Worm (Caenorhabditis elegans) whole organism, L4/young adult: Measurements from ENCODE around the gene F35C5.3.
A peak's percentile ranks its signal among the peaks of the same experiment; 100 is the strongest.

ENCODE experiments used
- W03F9.2 ChIP-seq: fragments of 150-350 bp; optimal IDR thresholded peaks from 2 replicates; lab custom pipeline; 2014; ENCODE audit warnings: missing biosample characterization, missing genetic modification characterization
- dao-5 ChIP-seq: sonication (generic microtip); optimal IDR thresholded peaks from 2 replicates; lab custom pipeline; 2016; ENCODE audit warnings: missing genotype, missing genetic modification characterization, moderate library complexity, missing compliant biosample characterization
- him-1 ChIP-seq: sonication (generic microtip); optimal IDR thresholded peaks from 2 replicates; lab custom pipeline; 2016; ENCODE audit warnings: missing genotype, missing genetic modification reagents, missing genetic modification characterization, missing compliant biosample characterization

Gene F35C5.3

DNA sequence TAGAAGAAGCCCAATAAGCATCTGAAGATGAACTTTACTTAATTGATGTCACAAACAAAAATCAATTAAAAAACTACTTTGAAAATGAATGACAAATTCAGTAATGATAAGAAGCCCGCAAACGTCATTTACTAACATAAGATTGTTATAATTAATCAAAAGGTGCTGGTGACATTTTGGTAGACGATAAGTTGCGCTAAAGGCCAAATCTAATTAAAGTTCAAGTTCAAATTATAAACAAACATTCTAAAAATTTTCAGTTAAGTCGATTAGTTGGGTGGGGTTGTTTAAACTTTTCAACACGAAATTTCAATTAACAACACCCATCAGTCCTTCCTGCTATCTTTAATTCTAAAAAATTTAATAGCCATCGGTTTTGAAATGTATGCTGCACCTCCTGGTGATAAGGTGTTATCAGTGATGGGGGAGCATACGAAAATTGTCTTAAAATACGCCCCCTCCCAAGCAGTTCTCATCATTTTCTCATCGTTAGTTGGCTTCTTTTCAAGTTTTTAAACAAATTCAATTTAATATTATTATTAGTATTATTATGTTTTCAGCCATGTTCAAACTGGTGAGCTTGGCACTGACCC is 6.6 kb downstream of the F35C5.3 start, which contains the start of the genes clec-62 and clec-63:
clec-62 (minus strand) TSS at position 51 of the 593 bp plus-strand sequence.
clec-63 (plus strand) TSS at position 561 of the 593 bp plus-strand sequence.
- TF ChIP-seq W03F9.2 (no peak), him-1 (tag; lab: Kevin White, UChicago) (no peak), dao-5 (tag; lab: Kevin White, UChicago) (no peak)

DNA sequence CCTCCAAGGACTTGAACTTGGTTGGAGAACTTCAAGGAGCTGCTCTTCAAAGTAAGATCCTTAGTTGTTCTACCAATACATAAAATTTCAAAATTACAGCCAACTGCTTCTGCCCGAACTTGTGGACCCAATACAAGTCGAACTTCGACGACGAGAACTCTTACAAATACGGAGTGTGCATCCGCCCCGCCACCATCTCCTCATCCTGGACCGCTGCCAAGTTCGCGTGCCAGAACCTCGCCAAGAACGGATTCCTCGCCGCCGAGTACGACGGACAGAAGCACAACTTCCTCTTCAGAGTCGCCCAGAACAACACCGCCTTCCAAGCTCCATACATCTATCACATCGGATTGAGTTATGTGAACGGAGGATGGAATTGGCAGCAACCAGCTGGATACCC is 8.1 kb downstream of the F35C5.3 start:
- no peak for TF ChIP-seq him-1 (tag; lab: Kevin White, UChicago)
- TF ChIP-seq dao-5 (tag; lab: Kevin White, UChicago), result no peak
- no peak for TF ChIP-seq W03F9.2

DNA sequence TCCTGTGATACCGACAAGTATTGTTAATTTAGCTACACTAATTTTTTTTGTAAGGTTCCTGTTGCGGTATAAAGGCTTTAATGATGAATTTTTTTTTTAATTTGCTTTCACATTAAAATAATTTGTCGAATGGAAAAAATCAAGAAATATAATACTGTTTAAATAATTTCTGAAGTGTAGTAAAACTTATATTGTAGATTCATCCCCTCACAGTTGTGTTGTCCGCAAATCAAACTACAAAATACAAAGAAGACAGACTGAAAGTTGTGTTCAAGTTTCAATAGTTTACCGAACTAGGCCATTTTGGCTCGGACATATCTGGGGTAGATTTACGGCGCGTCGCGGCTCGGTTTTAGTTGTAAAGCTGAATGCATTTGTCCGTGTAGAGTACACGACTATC is 8.8 kb downstream of the F35C5.3 start:
- TF ChIP-seq him-1 (tag; lab: Kevin White, UChicago), result no peak
- TF ChIP-seq W03F9.2, result no peak
- TF ChIP-seq dao-5 (tag; lab: Kevin White, UChicago), result no peak

DNA sequence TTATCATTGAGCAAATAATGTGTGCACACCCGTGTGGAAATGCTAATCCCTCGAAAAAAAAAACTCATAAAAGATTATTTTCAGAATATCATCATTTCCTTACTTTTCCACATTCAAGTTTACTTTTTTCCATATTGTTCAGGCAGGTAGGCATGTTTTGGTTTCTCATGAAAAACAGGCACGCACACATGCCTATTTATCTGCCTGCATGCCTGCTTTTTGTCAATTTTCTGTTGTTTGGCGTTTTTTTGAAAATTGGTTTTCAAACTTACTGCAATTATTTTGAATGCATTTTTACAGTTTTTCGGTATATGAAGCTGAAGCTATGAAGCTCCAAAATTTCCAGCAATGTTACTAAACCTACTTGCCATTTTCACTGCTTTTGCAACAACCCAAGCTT is 9.4 kb downstream of the F35C5.3 start, which contains the start of gene clec-64:
clec-64 (plus strand) TSS at position 301 of the 400 bp plus-strand sequence.
- TF ChIP-seq W03F9.2, result no peak
- TF ChIP-seq dao-5 (tag; lab: Kevin White, UChicago), result no peak
- no peak for TF ChIP-seq him-1 (tag; lab: Kevin White, UChicago)

DNA sequence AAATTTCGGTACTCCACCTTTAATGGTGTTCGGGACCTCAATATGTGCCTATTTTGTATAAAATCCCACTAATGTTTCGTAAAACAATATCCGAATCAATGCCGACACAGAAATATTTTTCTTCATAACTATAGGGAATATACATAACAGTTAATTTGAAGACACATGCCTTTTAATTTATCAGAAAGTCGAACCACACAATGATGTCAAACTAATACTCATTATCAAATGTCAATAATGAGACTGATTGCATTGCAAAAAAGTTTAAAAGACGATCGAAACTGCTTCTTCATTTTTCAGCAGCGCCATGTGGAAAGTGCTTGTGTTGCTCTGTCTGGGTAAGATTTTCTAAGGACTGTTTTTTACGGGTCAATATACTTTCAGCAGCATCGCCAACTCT is 12.5 kb downstream of the F35C5.3 start, which contains the start of gene clec-65:
clec-65 (plus strand) TSS at position 301 of the 400 bp plus-strand sequence.
- TF ChIP-seq him-1 (tag; lab: Kevin White, UChicago) (no peak), W03F9.2 (no peak), dao-5 (tag; lab: Kevin White, UChicago) (no peak)

DNA sequence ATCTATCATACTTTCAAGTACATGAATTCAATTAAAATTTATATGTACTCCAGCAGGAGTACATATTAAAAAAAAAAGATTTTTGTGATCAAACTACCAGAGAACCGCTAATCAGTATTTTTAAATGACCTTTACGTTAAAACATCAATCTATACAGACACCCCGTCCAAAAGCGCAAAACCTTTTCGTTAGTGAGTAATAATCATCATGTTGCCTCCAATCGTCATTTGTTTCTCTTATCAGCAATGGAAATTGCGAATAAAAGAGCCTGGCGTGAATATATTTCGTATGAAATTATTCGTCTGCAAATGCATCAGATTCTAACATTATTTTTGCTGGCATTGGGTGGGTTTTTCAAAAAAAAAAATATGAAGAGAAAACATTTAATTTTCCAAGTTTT is 15.6 kb downstream of the F35C5.3 start, which contains the start of gene clec-66:
clec-66 (plus strand) TSS at position 225 of the 400 bp plus-strand sequence.
- TF ChIP-seq W03F9.2, result no peak
- no peak for TF ChIP-seq dao-5 (tag; lab: Kevin White, UChicago)
- no peak for TF ChIP-seq him-1 (tag; lab: Kevin White, UChicago)

DNA sequence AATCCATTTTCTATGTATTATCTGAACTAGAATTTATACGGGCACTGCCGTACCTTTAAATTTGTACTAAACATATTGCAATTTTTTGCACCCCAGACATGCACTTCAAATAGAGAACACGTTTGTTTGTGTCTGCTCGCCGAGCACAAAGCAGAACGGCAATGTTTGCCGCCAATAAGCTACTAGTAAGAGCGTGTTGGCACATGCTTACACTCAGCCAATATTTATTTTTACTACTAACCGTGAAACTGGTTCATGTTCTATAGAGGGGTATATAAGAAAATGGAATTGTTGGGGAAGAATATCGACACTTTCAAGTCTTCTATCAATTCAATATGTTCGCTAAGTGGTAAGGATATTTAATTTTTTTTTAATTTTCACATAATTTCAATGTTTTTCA is 18.5 kb downstream of the F35C5.3 start, which contains the start of gene nspb-11:
nspb-11 (plus strand) TSS at position 301 of the 400 bp plus-strand sequence.
- no peak for TF ChIP-seq him-1 (tag; lab: Kevin White, UChicago)
- no peak for TF ChIP-seq dao-5 (tag; lab: Kevin White, UChicago)
- no peak for TF ChIP-seq W03F9.2

DNA sequence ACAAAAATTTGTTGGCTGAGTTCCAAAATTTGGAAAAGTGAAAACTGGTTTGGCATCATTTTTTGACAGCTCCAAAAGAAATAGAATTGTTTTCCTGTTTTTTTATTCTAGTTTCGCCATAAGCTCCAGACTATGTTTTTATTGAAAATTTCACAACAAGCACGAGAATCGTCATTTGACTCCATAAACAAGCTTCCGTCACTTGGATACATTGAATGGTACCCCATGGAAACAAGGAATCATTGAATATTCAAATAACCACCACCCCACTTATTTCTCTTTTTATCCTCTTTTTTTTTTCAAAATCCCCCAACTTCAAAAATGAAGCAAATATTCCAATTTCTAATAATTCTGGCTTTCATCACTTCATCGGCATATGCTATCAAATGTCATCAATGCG is 20.2 kb downstream of the F35C5.3 start, which contains the start of gene ddn-2:
ddn-2 (plus strand) TSS at position 301 of the 400 bp plus-strand sequence.
- TF ChIP-seq W03F9.2, result no peak
- no peak for TF ChIP-seq dao-5 (tag; lab: Kevin White, UChicago)
- TF ChIP-seq him-1 (tag; lab: Kevin White, UChicago), result no peak

DNA sequence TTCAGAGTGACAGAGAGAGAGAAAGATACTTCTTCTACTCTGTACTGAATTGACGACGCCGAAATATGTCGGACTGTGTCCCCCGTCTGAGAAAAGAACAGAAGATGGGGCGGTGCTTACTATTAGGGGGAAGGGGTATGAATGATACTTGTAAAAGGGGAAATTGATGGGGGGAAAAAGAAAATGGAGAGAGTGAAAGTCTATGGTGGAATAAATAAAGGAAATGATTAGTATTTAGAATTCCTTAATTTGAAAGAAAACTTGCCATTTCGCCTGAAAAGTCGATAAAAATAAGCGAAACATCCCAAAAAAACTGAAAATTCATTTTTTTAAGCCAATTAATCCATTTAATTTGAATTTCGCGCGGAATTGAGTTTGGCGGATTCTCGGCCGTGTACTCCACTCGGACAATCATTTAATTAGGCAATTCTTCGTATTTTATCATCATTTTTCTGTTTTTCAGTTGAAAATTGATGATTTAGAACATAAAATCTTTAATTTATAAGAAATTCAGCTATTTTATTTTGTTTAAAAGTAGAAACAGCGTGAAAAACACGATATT is 26.0 kb downstream of the F35C5.3 start, which contains the start of gene F35C5.12:
F35C5.12 (minus strand) TSS at position 51 of the 562 bp plus-strand sequence.
- no peak for TF ChIP-seq dao-5 (tag; lab: Kevin White, UChicago)
- no peak for TF ChIP-seq him-1 (tag; lab: Kevin White, UChicago)
- no peak for TF ChIP-seq W03F9.2

DNA sequence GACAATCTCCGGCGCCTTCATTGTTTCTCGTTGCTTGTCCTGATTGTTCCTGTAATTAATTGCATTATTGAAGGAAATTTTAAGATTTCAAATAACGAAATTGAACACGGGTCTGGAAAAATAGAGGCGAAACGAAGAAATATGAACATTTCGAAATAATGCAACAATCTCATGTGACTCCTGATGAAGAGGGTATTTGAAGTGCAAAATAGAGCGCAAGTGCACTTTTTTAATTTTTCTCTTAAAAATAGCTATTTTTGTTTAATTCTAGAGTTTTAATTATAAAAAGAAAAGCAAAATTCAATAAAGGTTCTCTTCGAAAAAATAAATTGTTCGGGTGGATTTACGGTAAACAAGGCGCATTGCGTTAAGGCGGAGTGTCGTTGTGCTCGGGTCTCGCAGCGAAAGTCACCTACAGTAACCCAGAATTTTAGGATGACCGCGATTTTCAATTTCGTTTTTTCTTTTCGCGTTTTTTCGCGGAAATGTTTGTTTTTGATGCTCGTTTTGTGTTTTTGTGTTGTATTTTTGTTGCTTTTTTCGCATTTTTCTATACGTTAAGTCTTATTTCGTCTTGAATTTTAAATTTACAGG is 30.5 kb downstream of the F35C5.3 start, which contains the start of the genes F58G1.2 and wago-4:
F58G1.2 (minus strand) TSS at position 51 of the 594 bp plus-strand sequence.
wago-4 (plus strand) TSS at position 592 of the 594 bp plus-strand sequence.
- TF ChIP-seq dao-5 (tag; lab: Kevin White, UChicago) (no peak), W03F9.2 (peak; percentile 65)

DNA sequence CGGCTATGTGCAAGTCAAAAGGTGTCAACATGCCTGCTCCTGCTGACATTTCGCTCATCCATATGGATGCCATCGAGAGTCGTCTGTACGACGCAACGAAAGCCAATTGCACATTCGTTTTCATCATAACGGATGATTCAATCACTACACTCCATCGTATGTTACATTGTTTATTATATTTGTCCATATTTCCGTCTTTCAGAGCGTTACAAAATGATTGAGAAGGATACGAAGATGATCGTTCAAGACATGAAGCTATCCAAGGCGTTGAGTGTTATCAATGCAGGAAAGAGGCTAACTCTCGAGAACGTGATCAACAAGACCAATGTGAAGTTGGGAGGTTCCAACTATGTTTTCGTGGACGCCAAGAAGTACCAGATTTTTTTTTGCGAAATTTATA is 32.9 kb downstream of the F35C5.3 start:
- TF ChIP-seq W03F9.2 (no peak), him-1 (tag; lab: Kevin White, UChicago) (no peak), dao-5 (tag; lab: Kevin White, UChicago) (no peak)

DNA sequence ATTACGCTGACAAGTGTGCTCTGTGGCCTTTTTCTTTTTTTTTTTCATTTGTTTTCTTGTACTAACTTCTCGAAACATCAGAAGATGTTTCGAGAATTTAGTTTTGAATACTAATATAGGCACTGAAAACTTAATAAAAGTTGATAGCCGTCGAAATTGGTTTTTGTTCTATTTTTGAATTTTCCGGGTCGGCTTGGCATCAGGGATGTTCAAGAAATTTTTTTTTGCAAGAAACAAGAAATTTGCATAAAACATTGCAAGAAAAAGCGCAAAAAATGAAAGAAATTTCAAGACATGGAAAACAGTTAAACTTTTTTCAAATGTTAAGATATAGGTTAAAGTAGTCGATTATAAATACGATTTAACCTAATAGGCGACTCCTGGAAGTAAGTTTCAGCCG is 34.7 kb downstream of the F35C5.3 start:
- TF ChIP-seq dao-5 (tag; lab: Kevin White, UChicago), result no peak
- no peak for TF ChIP-seq W03F9.2
- no peak for TF ChIP-seq him-1 (tag; lab: Kevin White, UChicago)

DNA sequence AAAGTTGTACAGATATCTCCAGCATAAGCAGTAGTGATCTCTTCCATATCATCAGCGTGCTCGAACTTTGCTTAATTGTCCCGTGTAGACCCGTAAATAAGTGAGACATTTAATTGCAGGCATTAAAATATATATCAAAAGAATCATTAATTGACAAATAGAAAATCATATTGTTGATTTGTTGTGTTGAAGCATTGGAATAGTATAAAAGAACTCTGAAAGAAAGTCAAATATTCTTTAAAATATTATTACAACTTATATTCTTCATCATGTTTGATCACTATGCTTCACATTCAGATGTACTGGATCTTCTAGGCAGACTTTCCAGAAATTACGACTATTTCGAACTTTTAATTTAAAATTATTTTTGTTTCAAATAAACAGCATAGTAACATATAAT is 37.0 kb downstream of the F35C5.3 start, which contains the start of gene F58G1.8:
F58G1.8 (minus strand) TSS at position 101 of the 400 bp plus-strand sequence.
- TF ChIP-seq dao-5 (tag; lab: Kevin White, UChicago) (no peak), him-1 (tag; lab: Kevin White, UChicago) (no peak), W03F9.2 (no peak)

DNA sequence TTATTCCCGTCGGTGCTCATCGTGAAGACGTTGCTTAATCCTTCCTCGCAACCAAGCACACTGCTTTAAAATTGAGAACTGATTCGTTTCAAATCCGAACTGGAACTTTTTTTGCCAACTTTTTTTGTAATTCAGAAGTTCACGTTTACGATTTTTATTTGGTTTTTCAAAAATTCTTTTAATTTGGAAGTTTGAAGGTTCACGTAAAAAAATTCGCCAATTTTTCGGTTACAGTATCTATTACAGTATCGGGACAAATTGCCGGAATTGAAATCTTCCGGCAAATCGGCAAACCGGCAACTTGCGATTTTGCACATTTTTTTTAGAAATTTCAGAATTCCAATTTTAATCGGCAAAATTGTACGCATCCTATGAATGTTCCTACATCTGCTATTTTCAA is 39.7 kb downstream of the F35C5.3 start, which contains the start of gene F58G1.3:
F58G1.3 (minus strand) TSS at position 101 of the 400 bp plus-strand sequence.
- no peak for TF ChIP-seq him-1 (tag; lab: Kevin White, UChicago)
- TF ChIP-seq W03F9.2, result no peak
- no peak for TF ChIP-seq dao-5 (tag; lab: Kevin White, UChicago)
